Worm (Caenorhabditis elegans) whole organism, young adult: ENCODE data around the gene F49C5.3.
"Not testable (repeated sequence)": the region's sequence is repeated elsewhere in the genome, so short reads cannot be mapped to it uniquely, and the experiment has no call there.

ENCODE experiments used
- B0035.1 ChIP-seq: sonication (generic microtip); optimal IDR thresholded peaks from 2 replicates; lab custom pipeline; 2016; ENCODE audit warnings: missing genetic modification characterization, mild to moderate bottlenecking, missing compliant biosample characterization, missing genotype, missing genetic modification reagents
- F23B12.7 ChIP-seq: sonication (generic microtip); optimal IDR thresholded peaks from 2 replicates; lab custom pipeline; 2017; ENCODE audit warnings: missing genetic modification characterization, mild to moderate bottlenecking, missing compliant biosample characterization, antibody characterized with exemption, moderate library complexity; ENCODE audit not compliant: insufficient read depth
- F33H1.4 ChIP-seq: fragments of 200-800 bp; sonication (Bioruptor generic); IDR thresholded peaks from 2 replicates; pipeline ENCODE4 v1.3.6; 2022; ENCODE audit warnings: missing genetic modification reagents, missing genetic modification characterization, missing compliant biosample characterization
- F37B4.10 ChIP-seq: fragments of 200-800 bp; sonication (Bioruptor generic); IDR thresholded peaks from 2 replicates; pipeline ENCODE4 v1.3.6; 2022; ENCODE audit warnings: missing genetic modification characterization, missing compliant biosample characterization
- F39B2.1 ChIP-seq: fragments of 200-800 bp; sonication (Bioruptor generic); IDR thresholded peaks from 2 replicates; pipeline ENCODE4 v1.3.6; 2022; ENCODE audit warnings: missing genetic modification reagents, missing genetic modification characterization, missing compliant biosample characterization
- F57C9.4 ChIP-seq: sonication (generic microtip); optimal IDR thresholded peaks from 2 replicates; lab custom pipeline; 2017; ENCODE audit warnings: mild to moderate bottlenecking, missing genetic modification characterization, missing compliant biosample characterization
- T26A5.8 ChIP-seq: sonication (generic microtip); optimal IDR thresholded peaks from 2 replicates; lab custom pipeline; 2016; ENCODE audit warnings: missing genetic modification characterization, missing compliant biosample characterization
- Y53F4B.3 ChIP-seq: fragments of 200-800 bp; sonication (Bioruptor generic); IDR thresholded peaks from 2 replicates; pipeline ENCODE4 v1.3.6; 2022; ENCODE audit warnings: missing genetic modification reagents, missing genetic modification characterization, missing compliant biosample characterization
- Y56A3A.18 ChIP-seq: fragments of 200-800 bp; sonication (Bioruptor generic); IDR thresholded peaks from 2 replicates; pipeline ENCODE4 v1.3.6; 2022; ENCODE audit warnings: missing genetic modification reagents, missing genetic modification characterization, missing compliant biosample characterization
- Y79H2A.3 ChIP-seq: fragments of 200-800 bp; sonication (Bioruptor generic); conservative IDR thresholded peaks from 2 replicates; pipeline ENCODE4 v1.3.6; 2022; ENCODE audit warnings: missing genetic modification reagents, missing genetic modification characterization, missing compliant biosample characterization
- Y95B8A.8 ChIP-seq: fragments of 200-800 bp; sonication (Bioruptor generic); IDR thresholded peaks from 2 replicates; pipeline ENCODE4 v1.3.6; 2022; ENCODE audit warnings: missing genetic modification reagents, missing genetic modification characterization, missing compliant biosample characterization
- ama-1 ChIP-seq, 3 experiments: fragments of 150-350 bp in 1 of 3; sonication (generic microtip) in 2 of 3; optimal IDR thresholded peaks; 2 replicates each; lab custom pipeline; 2014 to 2018; ENCODE audit warnings: missing biosample characterization in 2 of 3, missing genetic modification characterization in 2 of 3, missing genetic modification reagents in 2 of 3
- atf-7 ChIP-seq: sonication (generic microtip); optimal IDR thresholded peaks from 2 replicates; lab custom pipeline; 2017; ENCODE audit warnings: mild to moderate bottlenecking, missing genetic modification characterization, missing compliant biosample characterization
- cebp-2 ChIP-seq: fragments of 200-800 bp; sonication (Bioruptor generic); IDR thresholded peaks from 2 replicates; pipeline ENCODE4 v1.3.6; 2022; ENCODE audit warnings: missing genetic modification characterization, missing compliant biosample characterization
- die-1 ChIP-seq: sonication (generic microtip); optimal IDR thresholded peaks from 2 replicates; lab custom pipeline; 2016; ENCODE audit warnings: missing genotype, mild to moderate bottlenecking, missing genetic modification characterization, missing compliant biosample characterization
- dpff-1 ChIP-seq: sonication (generic microtip); optimal IDR thresholded peaks from 2 replicates; lab custom pipeline; 2017; ENCODE audit warnings: mild to moderate bottlenecking, missing genetic modification characterization, missing compliant biosample characterization
- dpl-1 ChIP-seq: fragments of 150-350 bp; optimal IDR thresholded peaks from 2 replicates; lab custom pipeline; 2014; ENCODE audit warnings: missing biosample characterization, missing genetic modification reagents, missing genetic modification characterization
- egrh-3 ChIP-seq: fragments of 200-800 bp; sonication (Bioruptor generic); IDR thresholded peaks from 2 replicates; pipeline ENCODE4 v1.3.6; 2022; ENCODE audit warnings: missing genetic modification reagents, missing genetic modification characterization, missing compliant biosample characterization
- ekl-4 ChIP-seq: fragments of 200-800 bp; sonication (Bioruptor generic); IDR thresholded peaks from 2 replicates; pipeline ENCODE4 v1.3.6; 2022; ENCODE audit warnings: missing genetic modification reagents, missing genetic modification characterization, missing compliant biosample characterization
- hlh-12 ChIP-seq: sonication (generic microtip); optimal IDR thresholded peaks from 2 replicates; lab custom pipeline; 2016; ENCODE audit warnings: missing genetic modification characterization, missing compliant biosample characterization
- hlh-26 ChIP-seq: fragments of 200-800 bp; sonication (Bioruptor generic); conservative IDR thresholded peaks from 2 replicates; pipeline ENCODE4 v1.3.6; 2022; ENCODE audit warnings: missing genetic modification reagents, missing genetic modification characterization, missing compliant biosample characterization
- hrde-1 ChIP-seq: sonication (generic microtip); optimal IDR thresholded peaks from 2 replicates; lab custom pipeline; 2016; ENCODE audit warnings: missing genetic modification characterization, mild to moderate bottlenecking, missing compliant biosample characterization, moderate library complexity, missing genotype, missing genetic modification reagents, borderline replicate concordance
- lag-1 ChIP-seq: fragments of 200-800 bp; sonication (Bioruptor generic); IDR thresholded peaks from 2 replicates; pipeline ENCODE4 v1.3.6; 2022; ENCODE audit warnings: missing genetic modification reagents, missing genetic modification characterization, missing compliant biosample characterization
- lin-26 ChIP-seq: fragments of 200-800 bp; sonication (Bioruptor generic); IDR thresholded peaks from 2 replicates; pipeline ENCODE4 v1.3.6; 2022; ENCODE audit warnings: missing genetic modification reagents, missing genetic modification characterization, missing compliant biosample characterization
- madf-6 ChIP-seq: fragments of 200-800 bp; sonication (Bioruptor generic); IDR thresholded peaks from 2 replicates; pipeline ENCODE4 v1.3.6; 2022; ENCODE audit warnings: missing genetic modification reagents, missing genetic modification characterization, missing compliant biosample characterization
- mcd-1 ChIP-seq: fragments of 200-800 bp; sonication (Bioruptor generic); IDR thresholded peaks from 2 replicates; pipeline ENCODE4 v1.3.6; 2022; ENCODE audit warnings: missing genetic modification reagents, missing genetic modification characterization, missing compliant biosample characterization
- nfyb-1 ChIP-seq: fragments of 200-800 bp; sonication (Bioruptor generic); IDR thresholded peaks from 2 replicates; pipeline ENCODE4 v1.3.6; 2022; ENCODE audit warnings: missing genetic modification reagents, missing genetic modification characterization, missing compliant biosample characterization
- nhr-179 ChIP-seq: sonication (generic microtip); optimal IDR thresholded peaks from 2 replicates; lab custom pipeline; 2016; ENCODE audit warnings: mild to moderate bottlenecking, missing genetic modification characterization, missing compliant biosample characterization
- nhr-80 ChIP-seq: sonication (generic microtip); optimal IDR thresholded peaks from 2 replicates; lab custom pipeline; 2016; ENCODE audit warnings: missing genetic modification characterization, missing compliant biosample characterization
- rpc-1 ChIP-seq, 2 experiments: fragments of 150-350 bp in 1 of 2; sonication (generic microtip) in 1 of 2; optimal IDR thresholded peaks; 2 replicates each; lab custom pipeline; 2014 to 2018; ENCODE audit warnings: missing biosample characterization in 1 of 2, missing genetic modification characterization in 1 of 2, missing genetic modification reagents in 1 of 2, missing genotype in 1 of 2
- snpc-3.4 ChIP-seq: sonication (generic microtip); optimal IDR thresholded peaks from 2 replicates; lab custom pipeline; 2017; ENCODE audit warnings: missing genetic modification characterization, mild to moderate bottlenecking, missing compliant biosample characterization, antibody characterized with exemption, moderate library complexity, missing genotype, missing genetic modification reagents
- sptf-2 ChIP-seq: fragments of 200-800 bp; sonication (Bioruptor generic); optimal IDR thresholded peaks from 2 replicates; lab custom pipeline; 2018; ENCODE audit warnings: mild to moderate bottlenecking, missing genetic modification characterization, missing compliant biosample characterization
- zfh-2 ChIP-seq: fragments of 200-800 bp; sonication (Bioruptor generic); conservative IDR thresholded peaks from 2 replicates; pipeline ENCODE4 v1.3.6; 2022; ENCODE audit warnings: missing genetic modification reagents, missing genetic modification characterization, missing compliant biosample characterization
- ztf-28 ChIP-seq: fragments of 200-800 bp; sonication (Bioruptor generic); IDR thresholded peaks from 2 replicates; pipeline ENCODE4 v1.3.6; 2022; ENCODE audit warnings: missing genetic modification reagents, missing genetic modification characterization, missing compliant biosample characterization
- ztf-6 ChIP-seq: fragments of 200-800 bp; sonication (Bioruptor generic); IDR thresholded peaks from 2 replicates; pipeline ENCODE4 v1.3.6; 2022; ENCODE audit warnings: missing genetic modification reagents, missing genetic modification characterization, missing compliant biosample characterization

The F49C5.3 gene

ce11 chrII:12536203-12536602 is at the start of gene F49C5.3:
TSS of gene F49C5.3 (plus strand) at chrII:12536503.
- not testable (repeated sequence) for TF ChIP-seq ama-1 (optimal IDR thresholded peaks at IDR 0.05; lab: Kevin White, UChicago); ama-1 (GFP tag; optimal IDR thresholded peaks at IDR 0.05; lab: Kevin White, UChicago); hrde-1; nhr-80 (tag; lab: Kevin White, UChicago)

ce11 chrII:12488810-12489209 is 47.5 kb upstream of the F49C5.3 start:
- no peak for TF ChIP-seq mcd-1 (GFP tag; lab: Robert Waterston, UW)
- TF ChIP-seq ztf-6 (GFP tag; lab: Robert Waterston, UW) = no peak
- TF ChIP-seq Y79H2A.3 (GFP tag; lab: Robert Waterston, UW) = no peak
- TF ChIP-seq F57C9.4 (tag; lab: Kevin White, UChicago) = no peak
- TF ChIP-seq lin-26 = no peak
- TF ChIP-seq dpff-1 (tag; lab: Kevin White, UChicago) = no peak
- no peak for TF ChIP-seq hlh-26 (GFP tag; lab: Robert Waterston, UW)

- TF ChIP-seq ekl-4 (GFP tag; lab: Robert Waterston, UW) (no peak), die-1 (no peak), Y95B8A.8 (no peak), hlh-12 (tag; lab: Kevin White, UChicago) (no peak), nhr-179 (tag; lab: Kevin White, UChicago) (no peak), Y79H2A.3 (GFP tag; lab: Robert Waterston, UW) (no peak), ztf-6 (GFP tag; lab: Robert Waterston, UW) (no peak), F39B2.1 (GFP tag; lab: Robert Waterston, UW) (no peak), sptf-2 (no peak), rpc-1 (optimal IDR thresholded peaks at IDR 0.05; lab: Kevin White, UChicago) (no peak), rpc-1 (tag; optimal IDR thresholded peaks at IDR 0.05; lab: Kevin White, UChicago) (no peak), Y53F4B.3 (GFP tag; lab: Robert Waterston, UW) (no peak), nfyb-1 (GFP tag; lab: Robert Waterston, UW) (no peak), B0035.1 (tag; lab: Kevin White, UChicago) (no peak), F33H1.4 (GFP tag; lab: Robert Waterston, UW) (no peak), F23B12.7 (tag; lab: Kevin White, UChicago) (no peak), snpc-3.4 (tag; lab: Kevin White, UChicago) (no peak), F57C9.4 (tag; lab: Kevin White, UChicago) (no peak), ama-1 (optimal IDR thresholded peaks at IDR 0.05; lab: Kevin White, UChicago) (no peak), ama-1 (GFP tag; optimal IDR thresholded peaks at IDR 0.05; lab: Kevin White, UChicago) (no peak)
Observed at ce11 chrII:12489903-12490302, 46.4 kb upstream of the F49C5.3 start, which contains the start of gene T21B4.15. TSS of gene T21B4.15 (plus strand) at chrII:12490203.

- no peak for TF ChIP-seq T26A5.8 (tag; lab: Kevin White, UChicago)
- 0 out of 2 replicates have a peak, but pooled peaks have one; percentile 29 for TF ChIP-seq zfh-2 (GFP tag; lab: Robert Waterston, UW)
Observed at ce11 chrII:12491936-12492335, 44.4 kb upstream of the F49C5.3 start, which contains the start of gene srz-6. TSS of gene srz-6 (plus strand) at chrII:12492236.

- TF ChIP-seq egrh-3 (GFP tag; lab: Robert Waterston, UW) = peak; percentile 97
- no peak for TF ChIP-seq atf-7
- TF ChIP-seq madf-6 (GFP tag; lab: Robert Waterston, UW) = no peak
- no peak for TF ChIP-seq F33H1.4 (GFP tag; lab: Robert Waterston, UW)
- no peak for TF ChIP-seq Y56A3A.18 (GFP tag; lab: Robert Waterston, UW)
- TF ChIP-seq rpc-1 (optimal IDR thresholded peaks at IDR 0.05; lab: Kevin White, UChicago) = no peak
- TF ChIP-seq rpc-1 (tag; optimal IDR thresholded peaks at IDR 0.05; lab: Kevin White, UChicago) = no peak
- no peak for TF ChIP-seq dpl-1 (GFP tag; lab: Kevin White, UChicago)
- TF ChIP-seq F37B4.10 (GFP tag; lab: Robert Waterston, UW) = 0 out of 2 replicates have a peak, but pooled peaks have one; percentile 71
- peak; percentile 74 for TF ChIP-seq zfh-2 (GFP tag; lab: Robert Waterston, UW)
- no peak for TF ChIP-seq lag-1 (GFP tag; lab: Robert Waterston, UW)
- TF ChIP-seq cebp-2 = 0 out of 2 replicates have a peak, but pooled peaks have one; percentile 4
- no peak for TF ChIP-seq ztf-28 (GFP tag; lab: Robert Waterston, UW)
Observed at ce11 chrII:12494067-12494477, 42.2 kb upstream of the F49C5.3 start.
